Worm (Caenorhabditis elegans) whole organism, young adult: Measurements from ENCODE around the gene T24C4.5.
A peak's percentile ranks its signal among the peaks of the same experiment; 100 is the strongest.

Experiments
- B0019.2 ChIP-seq: fragments of 200-800 bp; sonication (Bioruptor generic); conservative IDR thresholded peaks from 2 replicates; pipeline ENCODE4 v1.3.6; 2022; ENCODE audit warnings: missing genetic modification reagents, missing genetic modification characterization, missing compliant biosample characterization
- B0336.3 ChIP-seq: fragments of 200-800 bp; sonication (Bioruptor generic); IDR thresholded peaks from 2 replicates; pipeline ENCODE4 v1.3.6; 2022; ENCODE audit warnings: missing genetic modification characterization, missing compliant biosample characterization
- F10E7.11 ChIP-seq: sonication (generic microtip); optimal IDR thresholded peaks from 2 replicates; lab custom pipeline; 2017; ENCODE audit warnings: mild to moderate bottlenecking, missing genetic modification characterization, moderate library complexity, missing compliant biosample characterization
- F39B2.1 ChIP-seq: fragments of 200-800 bp; sonication (Bioruptor generic); IDR thresholded peaks from 2 replicates; pipeline ENCODE4 v1.3.6; 2022; ENCODE audit warnings: missing genetic modification reagents, missing genetic modification characterization, missing compliant biosample characterization
- K12H6.12 ChIP-seq: fragments of 200-800 bp; sonication (Bioruptor generic); optimal IDR thresholded peaks from 2 replicates; lab custom pipeline; 2018; ENCODE audit warnings: mild to moderate bottlenecking, missing genetic modification characterization, missing compliant biosample characterization
- T26A5.8 ChIP-seq: sonication (generic microtip); optimal IDR thresholded peaks from 2 replicates; lab custom pipeline; 2016; ENCODE audit warnings: missing genetic modification characterization, missing compliant biosample characterization
- Y53G8AR.9 ChIP-seq: fragments of 200-800 bp; sonication (Bioruptor generic); conservative IDR thresholded peaks from 2 replicates; pipeline ENCODE4 v1.3.6; 2022; ENCODE audit warnings: missing genetic modification reagents, missing genetic modification characterization, missing compliant biosample characterization
- Y95B8A.8 ChIP-seq: fragments of 200-800 bp; sonication (Bioruptor generic); IDR thresholded peaks from 2 replicates; pipeline ENCODE4 v1.3.6; 2022; ENCODE audit warnings: missing genetic modification reagents, missing genetic modification characterization, missing compliant biosample characterization
- akir-1 ChIP-seq: fragments of 200-800 bp; sonication (Bioruptor generic); optimal IDR thresholded peaks from 2 replicates; lab custom pipeline; 2018; ENCODE audit warnings: mild to moderate bottlenecking, missing genetic modification characterization, moderate library complexity, missing compliant biosample characterization
- attf-3 ChIP-seq: fragments of 200-800 bp; sonication (Bioruptor generic); conservative IDR thresholded peaks from 2 replicates; pipeline ENCODE4 v1.3.6; 2022; ENCODE audit warnings: missing genetic modification reagents, missing genetic modification characterization, missing compliant biosample characterization
- attf-5 ChIP-seq: fragments of 200-800 bp; sonication (Bioruptor generic); optimal IDR thresholded peaks from 2 replicates; lab custom pipeline; 2018; ENCODE audit warnings: mild to moderate bottlenecking, missing genetic modification characterization, missing compliant biosample characterization
- bed-1 ChIP-seq: fragments of 200-800 bp; sonication (Bioruptor generic); IDR thresholded peaks from 2 replicates; pipeline ENCODE4 v1.3.6; 2022; ENCODE audit warnings: missing genetic modification reagents, missing genetic modification characterization, missing compliant biosample characterization
- ceh-27 ChIP-seq: fragments of 200-800 bp; sonication (Bioruptor generic); optimal IDR thresholded peaks from 2 replicates; lab custom pipeline; 2018; ENCODE audit warnings: mild to moderate bottlenecking, missing genetic modification characterization, moderate library complexity, missing compliant biosample characterization
- die-1 ChIP-seq: sonication (generic microtip); optimal IDR thresholded peaks from 2 replicates; lab custom pipeline; 2016; ENCODE audit warnings: missing genotype, mild to moderate bottlenecking, missing genetic modification characterization, missing compliant biosample characterization
- dox-1 ChIP-seq: fragments of 200-800 bp; sonication (Bioruptor generic); IDR thresholded peaks from 2 replicates; pipeline ENCODE4 v1.3.6; 2022; ENCODE audit warnings: missing genetic modification reagents, missing genetic modification characterization, missing compliant biosample characterization
- efl-1 ChIP-seq: fragments of 150-350 bp; optimal IDR thresholded peaks from 2 replicates; lab custom pipeline; 2014; ENCODE audit warnings: missing biosample characterization, missing genetic modification reagents, missing genetic modification characterization
- egl-18 ChIP-seq: fragments of 200-800 bp; sonication (Bioruptor generic); IDR thresholded peaks from 2 replicates; pipeline ENCODE4 v1.3.6; 2022; ENCODE audit warnings: missing genetic modification reagents, missing genetic modification characterization, missing compliant biosample characterization
- ekl-4 ChIP-seq: fragments of 200-800 bp; sonication (Bioruptor generic); IDR thresholded peaks from 2 replicates; pipeline ENCODE4 v1.3.6; 2022; ENCODE audit warnings: missing genetic modification reagents, missing genetic modification characterization, missing compliant biosample characterization
- fkh-3 ChIP-seq: sonication (generic microtip); optimal IDR thresholded peaks from 2 replicates; lab custom pipeline; 2016; ENCODE audit warnings: mild to moderate bottlenecking, missing genetic modification characterization, missing compliant biosample characterization
- hlh-12 ChIP-seq: sonication (generic microtip); optimal IDR thresholded peaks from 2 replicates; lab custom pipeline; 2016; ENCODE audit warnings: missing genetic modification characterization, missing compliant biosample characterization
- hmg-1.2 ChIP-seq: fragments of 200-800 bp; sonication (Bioruptor generic); IDR thresholded peaks from 2 replicates; pipeline ENCODE4 v1.3.6; 2022; ENCODE audit warnings: missing genetic modification reagents, missing genetic modification characterization, missing compliant biosample characterization
- hmg-20 ChIP-seq: fragments of 200-800 bp; sonication (Bioruptor generic); IDR thresholded peaks from 2 replicates; pipeline ENCODE4 v1.3.6; 2022; ENCODE audit warnings: missing genetic modification reagents, missing genetic modification characterization, missing compliant biosample characterization
- lin-54 ChIP-seq: fragments of 200-800 bp; sonication (Bioruptor generic); optimal IDR thresholded peaks from 2 replicates; lab custom pipeline; 2018; ENCODE audit warnings: mild to moderate bottlenecking, missing genetic modification characterization, missing compliant biosample characterization
- madf-10 ChIP-seq: sonication (generic microtip); optimal IDR thresholded peaks from 2 replicates; lab custom pipeline; 2016; ENCODE audit warnings: mild to moderate bottlenecking, missing genetic modification characterization, missing compliant biosample characterization
- madf-8 ChIP-seq: fragments of 200-800 bp; sonication (Bioruptor generic); conservative IDR thresholded peaks from 2 replicates; pipeline ENCODE4 v1.3.6; 2022; ENCODE audit warnings: missing genetic modification reagents, missing genetic modification characterization, missing compliant biosample characterization
- mel-28 ChIP-seq: sonication (generic microtip); optimal IDR thresholded peaks from 2 replicates; lab custom pipeline; 2016; ENCODE audit warnings: borderline replicate concordance, mild to moderate bottlenecking, missing genetic modification characterization, missing compliant biosample characterization
- nhr-179 ChIP-seq: sonication (generic microtip); optimal IDR thresholded peaks from 2 replicates; lab custom pipeline; 2016; ENCODE audit warnings: mild to moderate bottlenecking, missing genetic modification characterization, missing compliant biosample characterization
- nhr-80 ChIP-seq: sonication (generic microtip); optimal IDR thresholded peaks from 2 replicates; lab custom pipeline; 2016; ENCODE audit warnings: missing genetic modification characterization, missing compliant biosample characterization
- nhr-90 ChIP-seq: sonication (generic microtip); optimal IDR thresholded peaks from 2 replicates; lab custom pipeline; 2016; ENCODE audit warnings: missing genotype, mild to moderate bottlenecking, missing genetic modification characterization, missing compliant biosample characterization
- pbrm-1 ChIP-seq: fragments of 200-800 bp; sonication (Bioruptor generic); IDR thresholded peaks from 2 replicates; pipeline ENCODE4 v1.3.6; 2022; ENCODE audit warnings: missing genetic modification reagents, missing genetic modification characterization, missing compliant biosample characterization
- rpc-1 ChIP-seq, 2 experiments: fragments of 150-350 bp in 1 of 2; sonication (generic microtip) in 1 of 2; optimal IDR thresholded peaks; 2 replicates each; lab custom pipeline; 2014 to 2018; ENCODE audit warnings: missing biosample characterization in 1 of 2, missing genetic modification characterization in 1 of 2, missing genetic modification reagents in 1 of 2, missing genotype in 1 of 2
- sea-2 ChIP-seq: fragments of 200-800 bp; sonication (Bioruptor generic); IDR thresholded peaks from 2 replicates; pipeline ENCODE4 v1.3.6; 2022; ENCODE audit warnings: missing genetic modification characterization, missing compliant biosample characterization
- snpc-1.1 ChIP-seq: sonication (generic microtip); optimal IDR thresholded peaks from 2 replicates; lab custom pipeline; 2017; ENCODE audit warnings: missing genetic modification characterization, mild to moderate bottlenecking, missing compliant biosample characterization, antibody characterized with exemption, moderate library complexity, missing genotype, missing genetic modification reagents; ENCODE audit not compliant: insufficient read depth
- snpc-3.4 ChIP-seq: sonication (generic microtip); optimal IDR thresholded peaks from 2 replicates; lab custom pipeline; 2017; ENCODE audit warnings: missing genetic modification characterization, mild to moderate bottlenecking, missing compliant biosample characterization, antibody characterized with exemption, moderate library complexity, missing genotype, missing genetic modification reagents
- somi-1 ChIP-seq: fragments of 200-800 bp; sonication (Bioruptor generic); optimal IDR thresholded peaks from 2 replicates; lab custom pipeline; 2018; ENCODE audit warnings: mild to moderate bottlenecking, missing genetic modification characterization, missing compliant biosample characterization
- tbp1 ChIP-seq: fragments of 200-800 bp; sonication (Bioruptor generic); optimal IDR thresholded peaks from 2 replicates; lab custom pipeline; 2018; ENCODE audit warnings: mild to moderate bottlenecking, missing genetic modification characterization, missing compliant biosample characterization
- tlf-1 ChIP-seq: fragments of 200-800 bp; sonication (Bioruptor generic); optimal IDR thresholded peaks from 2 replicates; lab custom pipeline; 2018; ENCODE audit warnings: mild to moderate bottlenecking, missing genetic modification characterization, missing compliant biosample characterization
- unc-130 ChIP-seq: sonication (generic microtip); optimal IDR thresholded peaks from 2 replicates; lab custom pipeline; 2016; ENCODE audit warnings: missing genetic modification reagents, missing genetic modification characterization, missing compliant biosample characterization
- ztf-26 ChIP-seq: sonication (generic microtip); optimal IDR thresholded peaks from 2 replicates; lab custom pipeline; 2017; ENCODE audit warnings: missing genetic modification characterization, missing compliant biosample characterization
- ztf-28 ChIP-seq: fragments of 200-800 bp; sonication (Bioruptor generic); IDR thresholded peaks from 2 replicates; pipeline ENCODE4 v1.3.6; 2022; ENCODE audit warnings: missing genetic modification reagents, missing genetic modification characterization, missing compliant biosample characterization
- ztf-3 ChIP-seq: fragments of 200-800 bp; sonication (Bioruptor generic); optimal IDR thresholded peaks from 2 replicates; lab custom pipeline; 2018; ENCODE audit warnings: mild to moderate bottlenecking, missing genetic modification characterization, missing compliant biosample characterization
- ztf-6 ChIP-seq: fragments of 200-800 bp; sonication (Bioruptor generic); IDR thresholded peaks from 2 replicates; pipeline ENCODE4 v1.3.6; 2022; ENCODE audit warnings: missing genetic modification reagents, missing genetic modification characterization, missing compliant biosample characterization

Gene T24C4.5

DNA sequence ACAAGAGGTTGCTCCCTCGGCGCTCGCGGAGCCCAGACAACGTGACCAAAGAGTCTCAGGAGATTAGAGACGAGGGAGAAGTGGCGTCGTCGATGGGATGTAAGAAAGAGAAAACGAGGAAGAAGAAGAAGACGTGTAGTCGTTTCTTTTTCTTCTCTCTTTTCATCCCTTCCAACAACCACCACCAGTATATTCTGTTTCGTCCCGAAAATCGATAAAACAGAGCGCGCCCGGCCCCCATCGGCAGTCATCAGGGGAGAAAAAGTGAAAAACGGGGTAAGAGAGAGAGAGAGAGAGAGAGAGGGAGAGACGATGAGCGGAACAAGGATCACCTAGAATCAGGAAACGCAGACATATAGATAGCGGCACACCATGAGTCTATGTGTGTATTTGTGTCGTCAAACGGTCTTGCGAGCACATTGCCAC, 8.4 kb upstream of the T24C4.5 start (continued):
- TF ChIP-seq lin-54 (GFP tag; lab: Kevin White, UChicago) (peak; percentile 18), die-1 (tag; lab: Kevin White, UChicago) (no peak), sea-2 (GFP tag; lab: Robert Waterston, UW) (no peak), attf-5 (GFP tag; lab: Kevin White, UChicago) (peak; percentile 83), madf-10 (tag; lab: Kevin White, UChicago) (no peak), nhr-90 (tag; lab: Kevin White, UChicago) (peak; percentile 9)

DNA sequence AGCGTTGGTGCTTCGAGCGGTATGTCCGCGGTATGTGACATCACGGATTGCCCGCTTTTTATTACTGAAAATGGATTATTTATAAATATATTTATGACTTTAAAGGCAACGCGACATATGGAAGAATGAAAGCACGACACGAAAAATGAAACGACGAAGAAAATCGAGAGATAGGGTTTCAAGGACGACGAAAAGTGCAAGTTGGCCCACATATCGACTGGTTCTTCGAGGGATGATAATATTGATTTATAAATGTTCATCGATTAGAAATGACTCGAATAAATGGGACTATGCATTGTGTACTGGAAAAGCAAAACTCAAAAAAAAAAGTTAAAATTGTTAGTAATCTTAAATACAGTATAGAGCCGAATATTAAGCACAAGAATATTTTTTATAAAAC, 7.2 kb upstream of the T24C4.5 start, which contains the start of gene zer-1:
zer-1 (minus strand) TSS at position 68 of the 400 bp plus-strand sequence.
- no peak for TF ChIP-seq nhr-179 (tag; lab: Kevin White, UChicago)
- no peak for TF ChIP-seq F39B2.1 (GFP tag; lab: Robert Waterston, UW)
- no peak for TF ChIP-seq ztf-28 (GFP tag; lab: Robert Waterston, UW)
- no peak for TF ChIP-seq ekl-4 (GFP tag; lab: Robert Waterston, UW)
- TF ChIP-seq F10E7.11 (tag; lab: Kevin White, UChicago): no peak

DNA sequence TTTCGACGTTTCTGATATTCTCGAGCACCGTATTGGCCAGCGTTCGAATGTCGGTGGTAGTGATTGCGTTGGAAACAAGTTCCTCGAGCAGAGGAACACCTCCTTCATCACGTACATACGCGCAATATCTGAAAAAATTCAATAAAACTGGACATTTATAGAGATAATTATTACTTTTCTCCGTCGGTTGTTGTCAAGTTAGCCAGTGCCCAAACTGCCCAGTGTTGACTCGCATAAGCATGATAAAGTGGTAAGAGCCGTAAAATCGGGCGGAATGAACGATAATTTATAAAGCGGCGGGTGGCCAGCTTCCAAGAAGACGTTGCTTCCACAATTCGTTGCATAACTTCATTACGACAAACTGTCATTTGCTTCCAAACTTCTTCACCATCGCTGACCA, 4.1 kb upstream of the T24C4.5 start:
- TF ChIP-seq hmg-1.2 (GFP tag; lab: Robert Waterston, UW) (no peak), hlh-12 (tag; lab: Kevin White, UChicago) (no peak), ekl-4 (GFP tag; lab: Robert Waterston, UW) (no peak), rpc-1 (optimal IDR thresholded peaks at IDR 0.05; lab: Kevin White, UChicago) (no peak), rpc-1 (tag; optimal IDR thresholded peaks at IDR 0.05; lab: Kevin White, UChicago) (no peak), snpc-3.4 (no peak), madf-8 (GFP tag; lab: Robert Waterston, UW) (no peak), akir-1 (no peak), nhr-179 (tag; lab: Kevin White, UChicago) (no peak)

DNA sequence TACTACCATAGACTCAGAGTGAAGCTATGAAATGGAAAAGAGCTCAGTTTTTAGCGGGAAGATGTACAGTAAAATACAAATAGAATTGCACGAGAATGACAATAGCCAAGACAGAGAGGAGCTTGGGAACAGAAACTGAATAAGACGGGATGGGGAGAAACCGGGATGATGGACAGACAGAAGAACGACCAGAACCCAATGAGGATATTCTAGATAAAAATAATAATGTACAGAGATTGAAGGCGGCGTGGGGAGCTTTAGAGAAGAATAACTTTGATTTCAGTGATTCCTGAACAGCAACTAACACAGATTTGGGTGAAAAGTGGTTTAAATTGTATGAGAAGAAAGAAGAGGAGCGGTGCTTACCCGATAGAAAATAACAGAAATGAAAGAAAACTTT, 1.9 kb upstream of the T24C4.5 start:
- no peak for TF ChIP-seq K12H6.12 (tag; lab: Kevin White, UChicago)
- no peak for TF ChIP-seq efl-1 (GFP tag; lab: Kevin White, UChicago)
- no peak for TF ChIP-seq ztf-3
- TF ChIP-seq T26A5.8: no peak
- no peak for TF ChIP-seq attf-3 (GFP tag; lab: Robert Waterston, UW)
- no peak for TF ChIP-seq ceh-27 (GFP tag; lab: Kevin White, UChicago)
- TF ChIP-seq hmg-1.2 (GFP tag; lab: Robert Waterston, UW): no peak
- peak; percentile 15 for TF ChIP-seq tbp1 (GFP tag; lab: Kevin White, UChicago)
- no peak for TF ChIP-seq bed-1 (GFP tag; lab: Robert Waterston, UW)
- TF ChIP-seq ekl-4 (GFP tag; lab: Robert Waterston, UW): peak; percentile 52
- TF ChIP-seq Y53G8AR.9 (GFP tag; lab: Robert Waterston, UW): 0 out of 2 replicates have a peak, but pooled peaks have one; percentile 43
- TF ChIP-seq F10E7.11 (tag; lab: Kevin White, UChicago): no peak
- TF ChIP-seq ztf-6 (GFP tag; lab: Robert Waterston, UW): no peak
- no peak for TF ChIP-seq madf-10 (tag; lab: Kevin White, UChicago)
- no peak for TF ChIP-seq hmg-20 (GFP tag; lab: Robert Waterston, UW)
- TF ChIP-seq nhr-80 (tag; lab: Kevin White, UChicago): no peak
- peak; percentile 10 for TF ChIP-seq snpc-1.1 (tag; lab: Kevin White, UChicago)
- TF ChIP-seq pbrm-1: peak; percentile 29; the same call in 1 of the 2 replicates
- TF ChIP-seq egl-18 (GFP tag; lab: Robert Waterston, UW): no peak
- TF ChIP-seq die-1 (tag; lab: Kevin White, UChicago): peak; percentile 5
- TF ChIP-seq B0336.3 (GFP tag; lab: Robert Waterston, UW): peak; percentile 70
- TF ChIP-seq ztf-26: no peak
- peak; percentile 69; the same call in 1 of the 2 replicates for TF ChIP-seq Y95B8A.8 (GFP tag; lab: Robert Waterston, UW)
- no peak for TF ChIP-seq mel-28
- TF ChIP-seq fkh-3 (tag; lab: Kevin White, UChicago): no peak
- no peak for TF ChIP-seq B0019.2
- TF ChIP-seq tlf-1 (GFP tag; lab: Kevin White, UChicago): no peak
- TF ChIP-seq nhr-90 (tag; lab: Kevin White, UChicago): no peak
- peak; percentile 19; the same call in 1 of the 2 replicates for TF ChIP-seq dox-1 (GFP tag; lab: Robert Waterston, UW)
- TF ChIP-seq somi-1 (GFP tag; lab: Kevin White, UChicago): no peak
- no peak for TF ChIP-seq unc-130 (GFP tag; lab: Kevin White, UChicago)
- TF ChIP-seq lin-54 (GFP tag; lab: Kevin White, UChicago): peak; percentile 22
